Fruit fly (Drosophila melanogaster) whole organism, embryonic: ENCODE results near the gene CG15740.

Source experiments
- Asciz ChIP-seq: fragments of 200-800 bp; sonication (Bioruptor generic); optimal IDR thresholded peaks from 2 replicates; lab custom pipeline; 2017; ENCODE audit warnings: missing biosample characterization, mild to moderate bottlenecking, missing genetic modification characterization, missing genetic modification reagents
- Blimp-1 ChIP-seq: fragments of 200-800 bp; sonication (Bioruptor generic); optimal IDR thresholded peaks from 3 replicates; lab custom pipeline; 2018; ENCODE audit warnings: missing biosample characterization, missing genetic modification characterization, mild to moderate bottlenecking, moderate library complexity, missing genetic modification reagents
- CG10321 ChIP-seq: fragments of 200-800 bp; sonication (Bioruptor generic); IDR thresholded peaks from 2 replicates; pipeline ENCODE4 v1.3.6; 2022; ENCODE audit warnings: missing biosample characterization, missing genetic modification characterization
- CG10979 ChIP-seq: fragments of 200-800 bp; sonication (Bioruptor generic); optimal IDR thresholded peaks from 2 replicates; lab custom pipeline; 2018; ENCODE audit warnings: missing biosample characterization, mild to moderate bottlenecking, missing genetic modification characterization, moderate library complexity
- CG11504 ChIP-seq: fragments of 200-800 bp; sonication (Bioruptor generic); optimal IDR thresholded peaks from 3 replicates; lab custom pipeline; 2019; ENCODE audit warnings: missing biosample characterization, mild to moderate bottlenecking, missing genetic modification characterization, moderate library complexity
- CG13287 ChIP-seq: fragments of 200-800 bp; sonication (Bioruptor generic); IDR thresholded peaks from 2 replicates; pipeline ENCODE4 v1.3.6; 2022; ENCODE audit warnings: missing biosample characterization, missing genetic modification characterization; ENCODE audit not compliant: partially characterized antibody
- CG15696 ChIP-seq: fragments of 200-800 bp; sonication (Bioruptor generic); optimal IDR thresholded peaks from 2 replicates; lab custom pipeline; 2019; ENCODE audit warnings: missing biosample characterization, mild to moderate bottlenecking, missing genetic modification characterization, moderate library complexity
- CG1602 ChIP-seq: fragments of 200-800 bp; sonication (Bioruptor generic); optimal IDR thresholded peaks from 3 replicates; lab custom pipeline; 2016; ENCODE audit warnings: missing biosample characterization, missing genetic modification characterization
- CG30020 ChIP-seq: fragments of 200-800 bp; optimal IDR thresholded peaks from 2 replicates; lab custom pipeline; 2019; ENCODE audit warnings: missing biosample characterization, mild to moderate bottlenecking, missing genetic modification characterization, moderate library complexity
- CG32772 ChIP-seq: fragments of 200-800 bp; sonication (Bioruptor generic); IDR thresholded peaks from 2 replicates; pipeline ENCODE4 v1.3.6; 2022; ENCODE audit warnings: missing biosample characterization, missing genetic modification characterization
- CG33213 ChIP-seq: fragments of 200-800 bp; sonication (Bioruptor generic); optimal IDR thresholded peaks from 3 replicates; lab custom pipeline; 2016; ENCODE audit warnings: missing biosample characterization, missing genetic modification characterization
- CG4328 ChIP-seq: fragments of 200-800 bp; sonication (Bioruptor generic); optimal IDR thresholded peaks from 3 replicates; lab custom pipeline; 2017; ENCODE audit warnings: missing biosample characterization, missing genetic modification reagents, missing genetic modification characterization
- CG4617 ChIP-seq: fragments of 200-800 bp; sonication (Bioruptor generic); optimal IDR thresholded peaks from 3 replicates; lab custom pipeline; 2016; ENCODE audit warnings: missing biosample characterization, missing genetic modification characterization, borderline replicate concordance
- CG6254 ChIP-seq: fragments of 200-800 bp; sonication (Bioruptor generic); optimal IDR thresholded peaks from 3 replicates; lab custom pipeline; 2017; ENCODE audit warnings: mild to moderate bottlenecking, missing biosample characterization, missing genetic modification reagents, missing genetic modification characterization
- CG6654 ChIP-seq: fragments of 200-800 bp; sonication (Bioruptor generic); optimal IDR thresholded peaks from 2 replicates; lab custom pipeline; 2017; ENCODE audit warnings: missing biosample characterization, mild to moderate bottlenecking, missing genetic modification characterization
- CG7357 ChIP-seq: fragments of 200-800 bp; sonication (Bioruptor generic); IDR thresholded peaks from 3 replicates; pipeline ENCODE4 v1.3.6; 2022; ENCODE audit warnings: missing biosample characterization, missing genetic modification characterization
- Dbx ChIP-seq: fragments of 200-800 bp; sonication (Bioruptor generic); IDR thresholded peaks from 3 replicates; pipeline ENCODE4 v1.3.6; 2022; ENCODE audit warnings: missing biosample characterization, missing genetic modification characterization
- Dfd ChIP-seq, 2 experiments: fragments of >200 bp; optimal IDR thresholded peaks; 2 replicates each; lab custom pipeline; 2017; ENCODE audit warnings: missing biosample characterization in 2 of 2, missing genetic modification characterization in 2 of 2
- Dip3 ChIP-seq: fragments of 200-800 bp; sonication (Bioruptor generic); optimal IDR thresholded peaks from 3 replicates; lab custom pipeline; 2016; ENCODE audit warnings: missing biosample characterization, missing genetic modification characterization
- GATAe ChIP-seq: fragments of 200-800 bp; sonication (Bioruptor generic); conservative IDR thresholded peaks from 2 replicates; pipeline ENCODE4 v1.3.6; 2022; ENCODE audit warnings: missing biosample characterization, missing genetic modification characterization
- H2.0 ChIP-seq: fragments of 200-800 bp; sonication (Bioruptor generic); IDR thresholded peaks from 2 replicates; pipeline ENCODE4 v1.3.6; 2022; ENCODE audit warnings: missing biosample characterization, missing genetic modification characterization
- HHEX ChIP-seq: fragments of 200-800 bp; sonication (Bioruptor generic); optimal IDR thresholded peaks from 3 replicates; lab custom pipeline; 2017; ENCODE audit warnings: missing biosample characterization, mild to moderate bottlenecking, missing genetic modification characterization, missing genetic modification reagents
- Lim3 ChIP-seq: fragments of 200-800 bp; sonication (Bioruptor generic); IDR thresholded peaks from 2 replicates; pipeline ENCODE4 v1.3.6; 2022; ENCODE audit warnings: missing biosample characterization, missing genetic modification characterization
- Mad ChIP-seq: fragments of 200-800 bp; sonication (Bioruptor generic); optimal IDR thresholded peaks from 2 replicates; lab custom pipeline; 2016; ENCODE audit warnings: missing biosample characterization, missing genetic modification characterization
- Nf-YA ChIP-seq: fragments of 200-800 bp; sonication (Bioruptor generic); IDR thresholded peaks from 2 replicates; pipeline ENCODE4 v1.3.6; 2022; ENCODE audit warnings: missing biosample characterization, missing genetic modification characterization
- Nf-YB ChIP-seq: fragments of 200-800 bp; sonication (Bioruptor generic); optimal IDR thresholded peaks from 3 replicates; lab custom pipeline; 2019; ENCODE audit warnings: missing biosample characterization, mild to moderate bottlenecking, missing genetic modification characterization, moderate library complexity
- Nf-YC ChIP-seq: fragments of 200-800 bp; optimal IDR thresholded peaks from 3 replicates; lab custom pipeline; 2019; ENCODE audit warnings: missing biosample characterization, mild to moderate bottlenecking, missing genetic modification characterization, moderate library complexity
- Opbp ChIP-seq: fragments of 200-800 bp; sonication (Bioruptor generic); IDR thresholded peaks from 3 replicates; pipeline ENCODE4 v1.3.6; 2022; ENCODE audit warnings: missing biosample characterization, missing genetic modification characterization; ENCODE audit not compliant: partially characterized antibody
- Side ChIP-seq: fragments of 200-800 bp; sonication (Bioruptor generic); optimal IDR thresholded peaks from 2 replicates; lab custom pipeline; 2016; ENCODE audit warnings: missing biosample characterization, missing genetic modification characterization
- Sry-β ChIP-seq: fragments of 200-800 bp; sonication (Bioruptor generic); optimal IDR thresholded peaks from 2 replicates; lab custom pipeline; 2018; ENCODE audit warnings: missing biosample characterization, mild to moderate bottlenecking, missing genetic modification characterization, moderate library complexity
- Stat92E ChIP-seq, 3 experiments: fragments of >200 bp in 2 of 3; fragments of 200-800 bp in 1 of 3; sonication (Bioruptor generic) in 1 of 3; optimal IDR thresholded peaks; 2 replicates each; lab custom pipeline; 2017 to 2019; ENCODE audit warnings: missing biosample characterization in 3 of 3, missing genetic modification characterization in 3 of 3, mild to moderate bottlenecking in 1 of 3, moderate library complexity in 1 of 3
- Taf1 ChIP-seq: fragments of 200-800 bp; sonication (Bioruptor generic); IDR thresholded peaks from 2 replicates; pipeline ENCODE4 v1.3.6; 2022; ENCODE audit warnings: missing biosample characterization, missing genetic modification characterization
- chinmo ChIP-seq: fragments of 200-800 bp; sonication (Bioruptor generic); IDR thresholded peaks from 4 replicates; pipeline ENCODE4 v1.3.6; 2022; ENCODE audit warnings: missing biosample characterization, missing genetic modification characterization; ENCODE audit not compliant: partially characterized antibody
- dm ChIP-seq: fragments of 200-800 bp; sonication (Bioruptor generic); optimal IDR thresholded peaks from 3 replicates; lab custom pipeline; 2016; ENCODE audit warnings: missing biosample characterization, missing genetic modification characterization
- esg ChIP-seq: fragments of 200-800 bp; sonication (Bioruptor generic); conservative IDR thresholded peaks from 2 replicates; pipeline ENCODE4 v1.3.6; 2022; ENCODE audit warnings: missing biosample characterization, missing genetic modification characterization
- exex ChIP-seq: fragments of 200-800 bp; sonication (Bioruptor generic); optimal IDR thresholded peaks from 4 replicates; lab custom pipeline; 2018; ENCODE audit warnings: missing biosample characterization, mild to moderate bottlenecking, missing genetic modification characterization, moderate library complexity
- h ChIP-seq: fragments of >200 bp; optimal IDR thresholded peaks from 2 replicates; lab custom pipeline; 2017
- nerfin-1 ChIP-seq: fragments of 200-800 bp; sonication (Bioruptor generic); optimal IDR thresholded peaks from 3 replicates; lab custom pipeline; 2019; ENCODE audit warnings: missing biosample characterization, mild to moderate bottlenecking, missing genetic modification characterization, moderate library complexity
- nom ChIP-seq: fragments of 200-800 bp; sonication (Bioruptor generic); optimal IDR thresholded peaks from 2 replicates; lab custom pipeline; 2017; ENCODE audit warnings: missing biosample characterization, missing genetic modification characterization, mild to moderate bottlenecking, moderate library complexity, missing genetic modification reagents
- org-1 ChIP-seq: fragments of 200-800 bp; sonication (Bioruptor generic); optimal IDR thresholded peaks from 2 replicates; lab custom pipeline; 2017; ENCODE audit warnings: missing biosample characterization, missing genetic modification characterization
- sens-2 ChIP-seq: fragments of 200-800 bp; sonication (Bioruptor generic); IDR thresholded peaks from 2 replicates; pipeline ENCODE4 v1.3.6; 2022; ENCODE audit warnings: missing biosample characterization, missing genetic modification characterization
- sna ChIP-seq: fragments of 200-800 bp; sonication (Bioruptor generic); IDR thresholded peaks from 2 replicates; pipeline ENCODE4 v1.3.6; 2022; ENCODE audit warnings: missing biosample characterization, missing genetic modification characterization; ENCODE audit not compliant: partially characterized antibody
- sqz ChIP-seq: fragments of 200-800 bp; sonication (Bioruptor generic); optimal IDR thresholded peaks from 3 replicates; lab custom pipeline; 2018; ENCODE audit warnings: missing biosample characterization, mild to moderate bottlenecking, missing genetic modification characterization
- toy ChIP-seq: fragments of 200-800 bp; sonication (Bioruptor generic); IDR thresholded peaks from 2 replicates; pipeline ENCODE4 v1.3.6; 2022; ENCODE audit warnings: missing biosample characterization, missing genetic modification characterization
- trh ChIP-seq: fragments of 200-800 bp; sonication (Bioruptor generic); optimal IDR thresholded peaks from 2 replicates; lab custom pipeline; 2016; ENCODE audit warnings: missing biosample characterization, missing genetic modification characterization
- twi ChIP-seq: fragments of 200-800 bp; optimal IDR thresholded peaks from 2 replicates; lab custom pipeline; 2019; ENCODE audit warnings: missing biosample characterization, mild to moderate bottlenecking, missing genetic modification characterization, moderate library complexity
- wek ChIP-seq: fragments of 200-800 bp; sonication (Bioruptor generic); optimal IDR thresholded peaks from 3 replicates; lab custom pipeline; 2018; ENCODE audit warnings: missing biosample characterization, mild to moderate bottlenecking, missing genetic modification characterization, moderate library complexity

CG15740 gene

DNA sequence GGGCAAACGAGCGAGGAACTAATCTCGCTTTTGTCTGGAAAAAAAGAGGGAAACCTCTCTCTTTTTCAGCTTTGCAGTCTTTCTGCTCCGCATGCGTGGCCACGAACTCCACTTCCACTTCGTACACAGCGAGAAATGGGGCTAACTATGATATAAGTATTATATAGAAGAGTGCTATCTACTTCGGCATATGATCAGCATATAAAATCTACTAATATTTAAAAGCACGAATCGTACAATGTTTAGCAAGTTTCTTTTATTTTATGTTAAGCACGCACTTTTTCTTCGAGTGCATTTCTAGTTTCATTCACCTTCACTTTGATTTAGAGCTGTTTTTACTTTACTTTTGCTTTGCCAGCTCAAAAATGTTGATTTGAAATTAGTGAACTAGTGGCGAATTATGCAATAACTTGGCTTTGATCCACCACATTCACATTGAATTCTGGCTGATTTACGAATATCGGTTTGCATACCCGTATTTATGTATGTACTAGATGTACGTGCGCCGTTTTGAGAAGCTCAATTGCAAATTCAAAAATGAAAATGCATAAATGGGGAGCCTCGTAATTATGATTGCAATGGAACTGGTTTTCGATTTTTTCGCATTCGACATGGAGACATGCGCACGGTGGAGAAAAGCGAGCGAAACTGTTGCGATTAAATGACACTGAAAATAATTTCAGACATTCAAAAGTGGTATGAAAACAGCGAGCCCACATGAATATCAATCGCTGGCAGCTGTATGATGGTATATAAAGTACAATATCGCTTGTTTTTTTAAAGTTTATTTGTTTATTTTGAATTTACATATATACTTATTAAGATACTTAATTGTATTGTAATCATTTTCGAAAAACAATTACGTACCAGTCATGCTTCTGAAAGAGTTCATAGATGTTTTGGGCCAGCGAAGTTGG is 11.9 kb upstream of the CG15740 start (continued):
- peak; percentile 34 for TF ChIP-seq Nf-YB (GFP tag; lab: Kevin White, UChicago)
- no peak for TF ChIP-seq Opbp (GFP tag; lab: Robert Waterston, UW)
- TF ChIP-seq org-1 (GFP tag; lab: Kevin White, UChicago) = peak; percentile 66
- TF ChIP-seq sqz (GFP tag; lab: Kevin White, UChicago) = peak; percentile 32
- no peak for TF ChIP-seq exex (tag; lab: Kevin White, UChicago)
- TF ChIP-seq CG10979 (tag; lab: Kevin White, UChicago) = peak; percentile 77
- peak; percentile 86 for TF ChIP-seq nom (GFP tag; lab: Kevin White, UChicago)
- TF ChIP-seq CG1602 (GFP tag; lab: Kevin White, UChicago) = peak; percentile 32
- peak; percentile 56 for TF ChIP-seq trh (GFP tag; lab: Kevin White, UChicago)
- peak; percentile 32 for TF ChIP-seq twi (tag; lab: Kevin White, UChicago)
- peak; percentile 69 for TF ChIP-seq H2.0 (GFP tag; lab: Robert Waterston, UW)
- peak; percentile 32 for TF ChIP-seq HHEX
- TF ChIP-seq wek (GFP tag; lab: Kevin White, UChicago) = no peak
- TF ChIP-seq CG10321 (GFP tag; lab: Robert Waterston, UW) = no peak; the same call in 1 of the 2 replicates
- TF ChIP-seq sens-2 = peak; percentile 57
- peak; percentile 62 for TF ChIP-seq nerfin-1 (tag; lab: Kevin White, UChicago)
- TF ChIP-seq CG7357 (GFP tag; lab: Robert Waterston, UW) = peak; percentile 57; the same call in 1 of the 3 replicates
- no peak for TF ChIP-seq Dfd (GFP tag; optimal IDR thresholded peaks at IDR 0.05; lab: Kevin White, UChicago)
- peak; percentile 89 for TF ChIP-seq CG11504 (tag; lab: Kevin White, UChicago)
- no peak for TF ChIP-seq chinmo (GFP tag; lab: Robert Waterston, UW)
- peak; percentile 21 for TF ChIP-seq CG33213 (GFP tag; lab: Kevin White, UChicago)
- TF ChIP-seq sna = no peak
- TF ChIP-seq esg (GFP tag; lab: Robert Waterston, UW) = peak; percentile 51
- TF ChIP-seq CG15696 (tag; lab: Kevin White, UChicago) = peak; percentile 65
- no peak for TF ChIP-seq CG13287
- peak; percentile 18 for TF ChIP-seq dm (GFP tag; lab: Kevin White, UChicago)
- TF ChIP-seq Nf-YC (tag; lab: Kevin White, UChicago) = peak; percentile 49
- TF ChIP-seq h = no peak
- TF ChIP-seq CG4617 = no peak
- peak; percentile 41; the same call in 1 of the 2 replicates for TF ChIP-seq Nf-YA (GFP tag; lab: Robert Waterston, UW)
- no peak for TF ChIP-seq Dbx (GFP tag; lab: Robert Waterston, UW)
- no peak for TF ChIP-seq Sry-β (GFP tag; lab: Kevin White, UChicago)
- TF ChIP-seq CG32772 (GFP tag; lab: Robert Waterston, UW) = peak; percentile 84
- TF ChIP-seq Dip3 = peak; percentile 28
- peak; percentile 69 for TF ChIP-seq Asciz
- peak; percentile 36; the same call in 1 of the 2 replicates for TF ChIP-seq GATAe (GFP tag; lab: Robert Waterston, UW)
- TF ChIP-seq Side (GFP tag; lab: Kevin White, UChicago) = peak; percentile 78
- TF ChIP-seq Mad (GFP tag; lab: Kevin White, UChicago) = peak; percentile 47
- TF ChIP-seq CG6254 (GFP tag; lab: Kevin White, UChicago) = peak; percentile 36
- peak; percentile 12 for TF ChIP-seq CG6654
- peak; percentile 49 for TF ChIP-seq CG30020 (tag; lab: Kevin White, UChicago)
- TF ChIP-seq Taf1 (GFP tag; lab: Robert Waterston, UW) = no peak; the same call in 1 of the 2 replicates
- TF ChIP-seq CG4328 (GFP tag; lab: Kevin White, UChicago) = no peak
- TF ChIP-seq Stat92E (GFP tag; optimal IDR thresholded peaks at IDR 0.05; lab: Kevin White, UChicago) = no peak
- no peak for TF ChIP-seq toy (GFP tag; lab: Robert Waterston, UW)
- no peak for TF ChIP-seq Lim3
- TF ChIP-seq Blimp-1 (GFP tag; lab: Kevin White, UChicago) = peak; percentile 74
